Worm (Caenorhabditis elegans) whole organism, midembryonic: Measurements from ENCODE around the gene srh-245.

Experiments used
- flt-1 ChIP-seq: fragments of 200-800 bp; sonication (Bioruptor generic); IDR thresholded peaks from 2 replicates; pipeline ENCODE4 v1.3.6; 2022; ENCODE audit warnings: missing genetic modification characterization, missing compliant biosample characterization
- klf-2 ChIP-seq: fragments of 200-800 bp; sonication (Bioruptor generic); conservative IDR thresholded peaks from 2 replicates; pipeline ENCODE4 v1.3.6; 2022; ENCODE audit warnings: missing genetic modification reagents, missing genetic modification characterization, missing compliant biosample characterization
- ref-1 ChIP-seq: fragments of 200-800 bp; sonication (Bioruptor generic); conservative IDR thresholded peaks from 2 replicates; pipeline ENCODE4 v1.3.6; 2022; ENCODE audit warnings: missing genetic modification reagents, missing genetic modification characterization, missing compliant biosample characterization

ce11 chrV:634855-635254, 20.9 kb downstream of the srh-245 start, which contains the start of gene F48G7.10:
- no peak for TF ChIP-seq flt-1 (GFP tag; lab: Robert Waterston, UW)
- no peak for TF ChIP-seq klf-2
- TF ChIP-seq ref-1 (GFP tag; lab: Robert Waterston, UW) = no peak
